Fruit fly (Drosophila melanogaster) whole organism, prepupa: ENCODE measurements around the gene Ccz1.

Experiments
- CG7368 ChIP-seq: fragments of 200-800 bp; sonication (Bioruptor generic); optimal IDR thresholded peaks from 3 replicates; lab custom pipeline; 2016; ENCODE audit warnings: missing biosample characterization, missing genetic modification characterization
- CG8119 ChIP-seq: fragments of 200-800 bp; sonication (Bioruptor generic); IDR thresholded peaks from 3 replicates; pipeline ENCODE4 v1.3.6; 2022; ENCODE audit warnings: missing biosample characterization, missing genetic modification characterization
- CG8319 ChIP-seq: fragments of 200-800 bp; sonication (Bioruptor generic); optimal IDR thresholded peaks from 3 replicates; lab custom pipeline; 2016; ENCODE audit warnings: missing biosample characterization, missing genetic modification characterization
- CG8632 ChIP-seq: fragments of 200-800 bp; sonication (Bioruptor generic); optimal IDR thresholded peaks from 3 replicates; lab custom pipeline; 2016; ENCODE audit warnings: missing biosample characterization, missing genetic modification characterization
- Gug ChIP-seq: fragments of 200-800 bp; sonication (Bioruptor generic); IDR thresholded peaks from 2 replicates; pipeline ENCODE4 v1.3.6; 2022; ENCODE audit warnings: missing biosample characterization, missing genetic modification characterization
- topi ChIP-seq: fragments of 200-800 bp; sonication (Bioruptor generic); optimal IDR thresholded peaks from 3 replicates; lab custom pipeline; 2016; ENCODE audit warnings: missing biosample characterization, missing genetic modification characterization

- no peak for TF ChIP-seq CG8632 (GFP tag; lab: Kevin White, UChicago)
- TF ChIP-seq topi = no peak
- no peak for TF ChIP-seq CG7368 (GFP tag; lab: Kevin White, UChicago)
- TF ChIP-seq CG8319 (GFP tag; lab: Kevin White, UChicago) = no peak
- no peak for TF ChIP-seq CG8119 (GFP tag; lab: Robert Waterston, UW)
- no peak for TF ChIP-seq Gug (GFP tag; lab: Robert Waterston, UW)
Observed at dm6 chr3L:3905111-3905510, 6.2 kb upstream of the Ccz1 start, which contains the start of gene ida.
